In genomic region chr3L:14049620-14050253, dm6 we compare ENCODE assay signal across 1 fruit fly cellular context.
TF ChIP-seq lines count a peak whose summit lies in the region.

Gene Neurl4, minus strand, starts transcription at chr3L:14049892.

TF ChIP-seq in whole organism, embryonic, 481 proteins besides CTCF, POLR2A, EP300 and RAD21 (continued from another document and continues in another):
- no peak for TF ChIP-seq HmgD (GFP tag; optimal IDR thresholded peaks at IDR 0.05; lab: Kevin White, UChicago)
- peak; percentile 46 for TF ChIP-seq Sry-δ (GFP tag; optimal IDR thresholded peaks at IDR 0.05; lab: Kevin White, UChicago)
- TF ChIP-seq sens (GFP tag; lab: Kevin White, UChicago) = peak; percentile 92
- TF ChIP-seq phol (tag; optimal IDR thresholded peaks at IDR 0.05; lab: Kevin White, UChicago) = peak; percentile 87
- peak; percentile 66 for TF ChIP-seq CG16863 (GFP tag; optimal IDR thresholded peaks at IDR 0.05; lab: Kevin White, UChicago)
- no peak for TF ChIP-seq cad (GFP tag; optimal IDR thresholded peaks at IDR 0.05; lab: Kevin White, UChicago)
- TF ChIP-seq twi (tag; optimal IDR thresholded peaks at IDR 0.05; lab: Kevin White, UChicago) = peak; percentile 62
- no peak for TF ChIP-seq exex (tag; optimal IDR thresholded peaks at IDR 0.05; lab: Kevin White, UChicago)
- TF ChIP-seq H2.0 (GFP tag; IDR thresholded peaks at IDR 0.05; lab: Robert Waterston, UW) = peak; percentile 83
- TF ChIP-seq CG8944 (GFP tag; optimal IDR thresholded peaks at IDR 0.05; lab: Kevin White, UChicago) = peak; percentile 67
- TF ChIP-seq Awh (GFP tag; IDR thresholded peaks at IDR 0.05; lab: Robert Waterston, UW) = peak; percentile 78
- no peak for TF ChIP-seq hkb (optimal IDR thresholded peaks at IDR 0.05; lab: Kevin White, UChicago)
- TF ChIP-seq hkb (GFP tag; IDR thresholded peaks at IDR 0.05; lab: Robert Waterston, UW) = peak; percentile 66
- TF ChIP-seq CG17359 (tag; optimal IDR thresholded peaks at IDR 0.05; lab: Kevin White, UChicago) = peak; percentile 78
- no peak for TF ChIP-seq CG10431 (GFP tag; optimal IDR thresholded peaks at IDR 0.05; lab: Kevin White, UChicago)
- TF ChIP-seq CG11456 (GFP tag; IDR thresholded peaks at IDR 0.05; lab: Robert Waterston, UW) = peak; percentile 76; the same call in 2 of the 3 replicates
- no peak for TF ChIP-seq CG13894 (tag; optimal IDR thresholded peaks at IDR 0.05; lab: Kevin White, UChicago)
- TF ChIP-seq Atf6 (GFP tag; IDR thresholded peaks at IDR 0.05; lab: Robert Waterston, UW) = peak; percentile 63
- peak; percentile 61 for TF ChIP-seq Bteb2 (GFP tag; optimal IDR thresholded peaks at IDR 0.05; lab: Kevin White, UChicago)
- TF ChIP-seq chm (GFP tag; IDR thresholded peaks at IDR 0.05; lab: Robert Waterston, UW) = peak; percentile 81
- 0 out of 2 replicates have a peak, but pooled peaks have one; percentile 8 for TF ChIP-seq CG7372 (GFP tag; IDR thresholded peaks at IDR 0.05; lab: Robert Waterston, UW)
- no peak for TF ChIP-seq CkIIα-i1 (GFP tag; IDR thresholded peaks at IDR 0.05; lab: Robert Waterston, UW)
- TF ChIP-seq grn (GFP tag; optimal IDR thresholded peaks at IDR 0.05; lab: Kevin White, UChicago) = no peak
- TF ChIP-seq CG10366 (GFP tag; IDR thresholded peaks at IDR 0.05; lab: Robert Waterston, UW) = peak; percentile 75
- TF ChIP-seq Antp (GFP tag; optimal IDR thresholded peaks at IDR 0.05; lab: Kevin White, UChicago) = peak; percentile 51
- no peak for TF ChIP-seq prd (optimal IDR thresholded peaks at IDR 0.05; lab: Kevin White, UChicago)
- TF ChIP-seq prd (GFP tag; IDR thresholded peaks at IDR 0.05; lab: Robert Waterston, UW) = peak; percentile 70
- TF ChIP-seq Bgb (GFP tag; IDR thresholded peaks at IDR 0.05; lab: Robert Waterston, UW; ENCODE audit: partially characterized antibody) = no peak
- peak; percentile 45 for TF ChIP-seq trh (GFP tag; optimal IDR thresholded peaks at IDR 0.05; lab: Kevin White, UChicago)
- peak; percentile 48 for TF ChIP-seq E2f1 (GFP tag; IDR thresholded peaks at IDR 0.05; lab: Robert Waterston, UW)
- TF ChIP-seq jigr1 (GFP tag; IDR thresholded peaks at IDR 0.05; lab: Robert Waterston, UW) = no peak
- peak in 1 of 2 experiments; percentile 13 for TF ChIP-seq Hr51 (GFP tag; optimal IDR thresholded peaks at IDR 0.05; lab: Kevin White, UChicago)
- TF ChIP-seq unpg (GFP tag; optimal IDR thresholded peaks at IDR 0.05; lab: Kevin White, UChicago) = no peak
- no peak for TF ChIP-seq pb (GFP tag; optimal IDR thresholded peaks at IDR 0.05; lab: Kevin White, UChicago)
- peak; percentile 8 for TF ChIP-seq Ets97D (GFP tag; optimal IDR thresholded peaks at IDR 0.05; lab: Kevin White, UChicago)
- TF ChIP-seq CG5953 (GFP tag; IDR thresholded peaks at IDR 0.05; lab: Robert Waterston, UW) = 0 out of 2 replicates have a peak, but pooled peaks have one; percentile 29
- peak; percentile 95 for TF ChIP-seq zf30C (GFP tag; optimal IDR thresholded peaks at IDR 0.05; lab: Kevin White, UChicago)
- TF ChIP-seq Nf-YA (GFP tag; IDR thresholded peaks at IDR 0.05; lab: Robert Waterston, UW) = peak; percentile 50; the same call in 1 of the 2 replicates
- peak in 1 of 3 experiments; percentile 69 for TF ChIP-seq lola (GFP tag; optimal IDR thresholded peaks at IDR 0.05; lab: Kevin White, UChicago)
- TF ChIP-seq ranshi (GFP tag; IDR thresholded peaks at IDR 0.05; lab: Robert Waterston, UW) = peak; percentile 62
- no peak for TF ChIP-seq cwo (GFP tag; optimal IDR thresholded peaks at IDR 0.05; lab: Kevin White, UChicago)
- TF ChIP-seq CG17612 (GFP tag; IDR thresholded peaks at IDR 0.05; lab: Robert Waterston, UW) = no peak
- no peak for TF ChIP-seq Poxn (GFP tag; IDR thresholded peaks at IDR 0.05; lab: Robert Waterston, UW)
- peak; percentile 67 for TF ChIP-seq CHES-1-like (GFP tag; optimal IDR thresholded peaks at IDR 0.05; lab: Kevin White, UChicago)
- TF ChIP-seq CG3163 (GFP tag; optimal IDR thresholded peaks at IDR 0.05; lab: Kevin White, UChicago) = peak; percentile 13
- no peak for TF ChIP-seq tap (tag; optimal IDR thresholded peaks at IDR 0.05; lab: Kevin White, UChicago)
- TF ChIP-seq CG10979 (tag; optimal IDR thresholded peaks at IDR 0.05; lab: Kevin White, UChicago) = peak; percentile 81
- peak; percentile 54; the same call in 2 of the 3 replicates for TF ChIP-seq CG11695 (GFP tag; IDR thresholded peaks at IDR 0.05; lab: Robert Waterston, UW)
- TF ChIP-seq HHEX (GFP tag; optimal IDR thresholded peaks at IDR 0.05; lab: Kevin White, UChicago) = peak; percentile 70
- TF ChIP-seq Med (GFP tag; lab: Kevin White, UChicago) = peak; percentile 88
- TF ChIP-seq Atf3 (GFP tag; optimal IDR thresholded peaks at IDR 0.05; lab: Kevin White, UChicago) = peak; percentile 69
- peak; percentile 19 for TF ChIP-seq slp2 (GFP tag; optimal IDR thresholded peaks at IDR 0.05; lab: Kevin White, UChicago)
- TF ChIP-seq CG3995 (GFP tag; optimal IDR thresholded peaks at IDR 0.05; lab: Kevin White, UChicago) = peak; percentile 72
- TF ChIP-seq Oli (tag; optimal IDR thresholded peaks at IDR 0.05; lab: Kevin White, UChicago) = peak; percentile 75
- TF ChIP-seq tin (GFP tag; optimal IDR thresholded peaks at IDR 0.05; lab: Kevin White, UChicago) = peak; percentile 49
- TF ChIP-seq C15 (GFP tag; IDR thresholded peaks at IDR 0.05; lab: Robert Waterston, UW) = no peak
- peak; percentile 31 for TF ChIP-seq kah (GFP tag; optimal IDR thresholded peaks at IDR 0.05; lab: Kevin White, UChicago)
- peak; percentile 54 for TF ChIP-seq crc (GFP tag; optimal IDR thresholded peaks at IDR 0.05; lab: Kevin White, UChicago)
- TF ChIP-seq fru (optimal IDR thresholded peaks at IDR 0.05; lab: Kevin White, UChicago) = no peak
- TF ChIP-seq sob (GFP tag; IDR thresholded peaks at IDR 0.05; lab: Robert Waterston, UW) = peak; percentile 24; the same call in 1 of the 2 replicates
- TF ChIP-seq ERR (GFP tag; optimal IDR thresholded peaks at IDR 0.05; lab: Kevin White, UChicago) = no peak
- peak; percentile 57 for TF ChIP-seq MESR4 (GFP tag; optimal IDR thresholded peaks at IDR 0.05; lab: Kevin White, UChicago)
- no peak for TF ChIP-seq ara (GFP tag; IDR thresholded peaks at IDR 0.05; lab: Robert Waterston, UW)
- peak; percentile 1 for TF ChIP-seq CG12299 (tag; optimal IDR thresholded peaks at IDR 0.05; lab: Kevin White, UChicago)
- peak; percentile 59 for TF ChIP-seq CG6689 (GFP tag; IDR thresholded peaks at IDR 0.05; lab: Robert Waterston, UW)
- TF ChIP-seq CG2199 (GFP tag; IDR thresholded peaks at IDR 0.05; lab: Robert Waterston, UW) = no peak
- peak; percentile 21 for TF ChIP-seq CG33213 (GFP tag; optimal IDR thresholded peaks at IDR 0.05; lab: Kevin White, UChicago)
- peak; percentile 28 for TF ChIP-seq da (GFP tag; optimal IDR thresholded peaks at IDR 0.05; lab: Kevin White, UChicago)
- peak; percentile 38 for TF ChIP-seq pzg (GFP tag; optimal IDR thresholded peaks at IDR 0.05; lab: Kevin White, UChicago)
- no peak for TF ChIP-seq cas (GFP tag; IDR thresholded peaks at IDR 0.05; lab: Robert Waterston, UW)
- TF ChIP-seq Ptx1 (GFP tag; IDR thresholded peaks at IDR 0.05; lab: Robert Waterston, UW) = peak; percentile 79
- TF ChIP-seq esg (GFP tag; conservative IDR thresholded peaks at IDR 0.05; lab: Robert Waterston, UW) = peak; percentile 61
- TF ChIP-seq CG10462 (GFP tag; optimal IDR thresholded peaks at IDR 0.05; lab: Kevin White, UChicago) = peak; percentile 9
- TF ChIP-seq CG9876 (GFP tag; optimal IDR thresholded peaks at IDR 0.05; lab: Kevin White, UChicago) = peak; percentile 51
- peak; percentile 62 for TF ChIP-seq Abd-B (GFP tag; optimal IDR thresholded peaks at IDR 0.05; lab: Kevin White, UChicago)
- TF ChIP-seq Vsx1 (GFP tag; optimal IDR thresholded peaks at IDR 0.05; lab: Kevin White, UChicago) = no peak
- peak; percentile 50 for TF ChIP-seq CG8089 (GFP tag; optimal IDR thresholded peaks at IDR 0.05; lab: Kevin White, UChicago)
- peak; percentile 58 for TF ChIP-seq HLH3B (GFP tag; IDR thresholded peaks at IDR 0.05; lab: Robert Waterston, UW)
- TF ChIP-seq ro (GFP tag; IDR thresholded peaks at IDR 0.05; lab: Robert Waterston, UW) = 0 out of 2 replicates have a peak, but pooled peaks have one; percentile 7
- no peak for TF ChIP-seq CG4328 (GFP tag; optimal IDR thresholded peaks at IDR 0.05; lab: Kevin White, UChicago)
- TF ChIP-seq dysf (GFP tag; IDR thresholded peaks at IDR 0.05; lab: Robert Waterston, UW) = peak; percentile 63; the same call in 2 of the 3 replicates
- peak; percentile 63; the same call in 1 of the 2 replicates for TF ChIP-seq CG32767 (GFP tag; IDR thresholded peaks at IDR 0.05; lab: Robert Waterston, UW)
- peak; percentile 23 for TF ChIP-seq CG2116 (GFP tag; optimal IDR thresholded peaks at IDR 0.05; lab: Kevin White, UChicago)
- TF ChIP-seq CG16815 (GFP tag; optimal IDR thresholded peaks at IDR 0.05; lab: Kevin White, UChicago) = peak; percentile 50
- no peak for TF ChIP-seq wek (GFP tag; optimal IDR thresholded peaks at IDR 0.05; lab: Kevin White, UChicago)
- TF ChIP-seq sc (optimal IDR thresholded peaks at IDR 0.05; lab: Kevin White, UChicago) = no peak
- peak; percentile 22 for TF ChIP-seq sc (GFP tag; optimal IDR thresholded peaks at IDR 0.05; lab: Kevin White, UChicago)
- peak; percentile 57; the same call in 1 of the 2 replicates for TF ChIP-seq stc (GFP tag; IDR thresholded peaks at IDR 0.05; lab: Robert Waterston, UW)
- peak; percentile 68 for TF ChIP-seq CG9727 (GFP tag; optimal IDR thresholded peaks at IDR 0.05; lab: Kevin White, UChicago)
- TF ChIP-seq ttk (GFP tag; IDR thresholded peaks at IDR 0.05; lab: Robert Waterston, UW) = peak; percentile 68
- TF ChIP-seq pros (GFP tag; optimal IDR thresholded peaks at IDR 0.05; lab: Kevin White, UChicago) = no peak
- peak; percentile 73 for TF ChIP-seq CG12942 (GFP tag; optimal IDR thresholded peaks at IDR 0.05; lab: Kevin White, UChicago)
- peak; percentile 72 for TF ChIP-seq Hr3 (GFP tag; optimal IDR thresholded peaks at IDR 0.05; lab: Kevin White, UChicago)
- TF ChIP-seq Mrtf (GFP tag; IDR thresholded peaks at IDR 0.05; lab: Robert Waterston, UW) = peak; percentile 37; the same call in 1 of the 3 replicates
- peak; percentile 54; the same call in 1 of the 2 replicates for TF ChIP-seq CG14014 (GFP tag; IDR thresholded peaks at IDR 0.05; lab: Robert Waterston, UW)
- TF ChIP-seq CG5180 (GFP tag; optimal IDR thresholded peaks at IDR 0.05; lab: Kevin White, UChicago) = no peak
- peak; percentile 24 for TF ChIP-seq CG15011 (GFP tag; optimal IDR thresholded peaks at IDR 0.05; lab: Kevin White, UChicago)
- TF ChIP-seq CG8359 (GFP tag; optimal IDR thresholded peaks at IDR 0.05; lab: Kevin White, UChicago; ENCODE audit: borderline replicate concordance) = no peak
- no peak for TF ChIP-seq CG18476 (GFP tag; optimal IDR thresholded peaks at IDR 0.05; lab: Kevin White, UChicago)
- no peak for TF ChIP-seq MTF-1 (GFP tag; optimal IDR thresholded peaks at IDR 0.05; lab: Kevin White, UChicago; ENCODE audit: borderline replicate concordance)
- peak; percentile 46 for TF ChIP-seq Spps (tag; optimal IDR thresholded peaks at IDR 0.05; lab: Kevin White, UChicago)
- TF ChIP-seq wdn (GFP tag; IDR thresholded peaks at IDR 0.05; lab: Robert Waterston, UW) = peak; percentile 25; the same call in 1 of the 2 replicates
- peak; percentile 75 for TF ChIP-seq CG12219 (GFP tag; optimal IDR thresholded peaks at IDR 0.05; lab: Kevin White, UChicago)
- peak; percentile 40 for TF ChIP-seq pho (GFP tag; optimal IDR thresholded peaks at IDR 0.05; lab: Kevin White, UChicago)
- peak; percentile 73 for TF ChIP-seq CG1024 (GFP tag; IDR thresholded peaks at IDR 0.05; lab: Robert Waterston, UW)
- no peak for TF ChIP-seq Lim3 (GFP tag; IDR thresholded peaks at IDR 0.05; lab: Robert Waterston, UW)
- TF ChIP-seq lov (optimal IDR thresholded peaks at IDR 0.05; lab: Kevin White, UChicago) = no peak
- no peak for TF ChIP-seq lov (GFP tag; IDR thresholded peaks at IDR 0.05; lab: Robert Waterston, UW)
- TF ChIP-seq pan (optimal IDR thresholded peaks at IDR 0.05; lab: Kevin White, UChicago) = no peak
- peak in 1 of 2 experiments; percentile 63 for TF ChIP-seq pan (GFP tag; optimal IDR thresholded peaks at IDR 0.05 in 1 of 2, IDR thresholded peaks at IDR 0.05 in 1 of 2)
- peak; percentile 70 for TF ChIP-seq gfzf (GFP tag; optimal IDR thresholded peaks at IDR 0.05; lab: Kevin White, UChicago)
- TF ChIP-seq ato (GFP tag; IDR thresholded peaks at IDR 0.05; lab: Robert Waterston, UW; ENCODE audit: partially characterized antibody) = no peak
- TF ChIP-seq CG9437 (GFP tag; optimal IDR thresholded peaks at IDR 0.05; lab: Kevin White, UChicago) = peak; percentile 47
- TF ChIP-seq gro (GFP tag; optimal IDR thresholded peaks at IDR 0.05; lab: Kevin White, UChicago) = peak; percentile 43
- peak; percentile 28; the same call in 1 of the 2 replicates for TF ChIP-seq amos (GFP tag; IDR thresholded peaks at IDR 0.05; lab: Robert Waterston, UW; ENCODE audit: partially characterized antibody)
- TF ChIP-seq CG15696 (tag; optimal IDR thresholded peaks at IDR 0.05; lab: Kevin White, UChicago) = peak; percentile 73
- TF ChIP-seq CG7271 (tag; optimal IDR thresholded peaks at IDR 0.05; lab: Kevin White, UChicago) = peak; percentile 1
- TF ChIP-seq odd (GFP tag; optimal IDR thresholded peaks at IDR 0.05; lab: Kevin White, UChicago) = no peak
- 0 out of 3 replicates have a peak, but pooled peaks have one; percentile 39 for TF ChIP-seq ken (GFP tag; IDR thresholded peaks at IDR 0.05; lab: Robert Waterston, UW)
- TF ChIP-seq danr (GFP tag; IDR thresholded peaks at IDR 0.05; lab: Robert Waterston, UW) = 0 out of 2 replicates have a peak, but pooled peaks have one; percentile 28
- TF ChIP-seq CG12744 (GFP tag; optimal IDR thresholded peaks at IDR 0.05; lab: Kevin White, UChicago) = peak; percentile 48
- TF ChIP-seq CrebB (tag; optimal IDR thresholded peaks at IDR 0.05; lab: Kevin White, UChicago) = peak; percentile 65
- TF ChIP-seq nmo (GFP tag; optimal IDR thresholded peaks at IDR 0.05; lab: Kevin White, UChicago) = peak; percentile 86
- TF ChIP-seq dm (GFP tag; optimal IDR thresholded peaks at IDR 0.05; lab: Kevin White, UChicago) = peak; percentile 53
- no peak for TF ChIP-seq sens-2 (GFP tag; IDR thresholded peaks at IDR 0.05; lab: Robert Waterston, UW)
- TF ChIP-seq CG6791 (GFP tag; IDR thresholded peaks at IDR 0.05; lab: Robert Waterston, UW; ENCODE audit: partially characterized antibody) = no peak
- no peak for TF ChIP-seq ind (GFP tag; optimal IDR thresholded peaks at IDR 0.05; lab: Kevin White, UChicago)
- TF ChIP-seq CG18619 (GFP tag; optimal IDR thresholded peaks at IDR 0.05; lab: Kevin White, UChicago) = peak; percentile 66
- TF ChIP-seq Fer1 (GFP tag; optimal IDR thresholded peaks at IDR 0.05; lab: Kevin White, UChicago) = no peak
- peak; percentile 75 for TF ChIP-seq CG2712 (tag; optimal IDR thresholded peaks at IDR 0.05; lab: Kevin White, UChicago)
- peak; percentile 20 for TF ChIP-seq cato (GFP tag; optimal IDR thresholded peaks at IDR 0.05; lab: Kevin White, UChicago; ENCODE audit: borderline replicate concordance)
